Fruit fly (Drosophila melanogaster) S2 (cell line): ENCODE results near the gene CG10063.

ENCODE experiments used
- CG8478 ChIP-seq: fragments of >200 bp; optimal IDR thresholded peaks from 2 replicates; lab custom pipeline; 2018
- CTCF ChIP-seq, 2 experiments: fragments of >200 bp; optimal IDR thresholded peaks; 2 replicates each; lab custom pipeline; 2018

Gene CG10063

dm6 chr3L:6975875-6976274 lies 3.6 kb upstream of the CG10063 start:
- TF ChIP-seq CTCF (optimal IDR thresholded peaks at IDR 0.05; lab: Kevin White, UChicago) (no peak), CG8478 (lab: Kevin White, UChicago) (no peak)

dm6 chr3L:6971298-6971697 lies 969 bp downstream of the CG10063 start:
- no peak for TF ChIP-seq CG8478 (lab: Kevin White, UChicago)

dm6 chr3L:6968961-6969814 lies 3.1 kb downstream of the CG10063 start, which contains the start of the genes Mis12 and CG9953:
TSS of gene Mis12 (minus strand) at chr3L:6969048.
TSS of gene CG9953 (plus strand) at chr3L:6969658.
- no peak for TF ChIP-seq CTCF (optimal IDR thresholded peaks at IDR 0.05; lab: Kevin White, UChicago)

- TF ChIP-seq CG8478 (lab: Kevin White, UChicago) = no peak
- no peak for TF ChIP-seq CTCF (optimal IDR thresholded peaks at IDR 0.05; lab: Kevin White, UChicago)
Observed at dm6 chr3L:6967797-6968196, 4.5 kb downstream of the CG10063 start, which contains the start of gene CG10064. TSS of gene CG10064 (minus strand) at chr3L:6967897.

- no peak for TF ChIP-seq CG8478 (lab: Kevin White, UChicago)
- TF ChIP-seq CTCF (optimal IDR thresholded peaks at IDR 0.05; lab: Kevin White, UChicago) = no peak
Observed at dm6 chr3L:6964488-6965152, 7.6 kb downstream of the CG10063 start, which contains the start of gene sgl. TSS of gene sgl (minus strand) at chr3L:6964758.

dm6 chr3L:6963792-6964487 lies 8.3 kb downstream of the CG10063 start:
- TF ChIP-seq CTCF (optimal IDR thresholded peaks at IDR 0.05; lab: Kevin White, UChicago) = no peak

dm6 chr3L:6963175-6963574 lies 9.1 kb downstream of the CG10063 start:
- TF ChIP-seq CTCF (optimal IDR thresholded peaks at IDR 0.05; lab: Kevin White, UChicago) (no peak), CG8478 (lab: Kevin White, UChicago) (no peak)

- TF ChIP-seq CTCF (optimal IDR thresholded peaks at IDR 0.05; lab: Kevin White, UChicago) = no peak
- no peak for TF ChIP-seq CG8478 (lab: Kevin White, UChicago)
Observed at dm6 chr3L:6961992-6962570, 10.2 kb downstream of the CG10063 start.

- TF ChIP-seq CG8478 (lab: Kevin White, UChicago) = no peak
- no peak for TF ChIP-seq CTCF (optimal IDR thresholded peaks at IDR 0.05; lab: Kevin White, UChicago)
Observed at dm6 chr3L:6957753-6958420, 14.4 kb downstream of the CG10063 start, which contains the start of the genes Uqcc1 and Surf1. TSS of gene Uqcc1 (minus strand) at chr3L:6958108. TSS of gene Surf1 (plus strand) at chr3L:6958346.

dm6 chr3L:6955254-6956229 lies 16.7 kb downstream of the CG10063 start, which contains the start of the genes CG10077 and CG9948:
TSS of gene CG10077 (minus strand) at chr3L:6955904.
TSS of gene CG9948 (plus strand) at chr3L:6955991.
- no peak for TF ChIP-seq CG8478 (lab: Kevin White, UChicago)
- TF ChIP-seq CTCF (optimal IDR thresholded peaks at IDR 0.05; lab: Kevin White, UChicago) = no peak

dm6 chr3L:6947188-6947971 lies 24.9 kb downstream of the CG10063 start:
- TF ChIP-seq CG8478 (lab: Kevin White, UChicago) = no peak

dm6 chr3L:6945357-6945756 lies 26.9 kb downstream of the CG10063 start:
- TF ChIP-seq CG8478 (lab: Kevin White, UChicago) (no peak), CTCF (optimal IDR thresholded peaks at IDR 0.05; lab: Kevin White, UChicago) (no peak)
